Worm (Caenorhabditis elegans) whole organism, L1 larva: ENCODE data around the gene srab-21.

Source experiments
- C04F5.9 ChIP-seq: sonication (generic microtip); optimal IDR thresholded peaks from 2 replicates; lab custom pipeline; 2016; ENCODE audit warnings: missing genetic modification characterization, missing compliant biosample characterization
- C16A3.4 ChIP-seq: fragments of 150-350 bp; optimal IDR thresholded peaks from 2 replicates; lab custom pipeline; 2014; ENCODE audit warnings: missing biosample characterization, missing genetic modification characterization
- C34B4.2 ChIP-seq: sonication (generic microtip); optimal IDR thresholded peaks from 2 replicates; lab custom pipeline; 2017; ENCODE audit warnings: mild to moderate bottlenecking, missing genetic modification characterization, missing compliant biosample characterization
- Y116A8C.19 ChIP-seq: sonication (generic microtip); optimal IDR thresholded peaks from 2 replicates; lab custom pipeline; 2016; ENCODE audit warnings: missing compliant biosample characterization, missing genetic modification characterization, borderline replicate concordance
- aha-1 ChIP-seq: fragments of 150-350 bp; optimal IDR thresholded peaks from 2 replicates; lab custom pipeline; 2014; ENCODE audit warnings: missing biosample characterization, missing genetic modification characterization
- alr-1 ChIP-seq: fragments of 200-800 bp; sonication (Bioruptor generic); optimal IDR thresholded peaks from 2 replicates; lab custom pipeline; 2018; ENCODE audit warnings: borderline replicate concordance, mild to moderate bottlenecking, missing genetic modification characterization, missing compliant biosample characterization
- aly-2 ChIP-seq: fragments of 150-350 bp; optimal IDR thresholded peaks from 2 replicates; lab custom pipeline; 2014; ENCODE audit warnings: missing biosample characterization, missing genetic modification characterization
- ceh-82 ChIP-seq, 3 experiments: fragments of 150-350 bp in 1 of 3; sonication (generic microtip) in 2 of 3; optimal IDR thresholded peaks; 2 replicates each; lab custom pipeline; 2014 to 2017; ENCODE audit warnings: missing biosample characterization in 3 of 3, missing genetic modification characterization in 3 of 3
- ceh-90 ChIP-seq: sonication (generic microtip); optimal IDR thresholded peaks from 2 replicates; lab custom pipeline; 2016; ENCODE audit warnings: missing genetic modification characterization, missing compliant biosample characterization
- ces-1 ChIP-seq: fragments of 150-350 bp; optimal IDR thresholded peaks from 2 replicates; lab custom pipeline; 2014; ENCODE audit warnings: missing biosample characterization, missing genetic modification reagents, missing genetic modification characterization
- dpl-1 ChIP-seq, 3 experiments: fragments of 150-350 bp in 2 of 3; sonication (generic microtip) in 1 of 3; optimal IDR thresholded peaks; 2 replicates each; lab custom pipeline; 2014 to 2017; ENCODE audit warnings: missing biosample characterization in 3 of 3, missing genetic modification characterization in 3 of 3, missing genetic modification reagents in 3 of 3
- efl-1 ChIP-seq, 4 experiments: fragments of 150-350 bp; optimal IDR thresholded peaks in 3 of 4; peaks in 1 of 4; 1 replicate in 1 of 4; 2 replicates in 3 of 4; lab custom pipeline; 2014; ENCODE audit warnings: missing biosample characterization in 2 of 4, missing genetic modification characterization in 2 of 4, missing genetic modification reagents in 2 of 4
- efl-3 ChIP-seq: fragments of 200-800 bp; sonication (Bioruptor generic); optimal IDR thresholded peaks from 2 replicates; lab custom pipeline; 2018; ENCODE audit warnings: mild to moderate bottlenecking, missing genetic modification characterization, missing compliant biosample characterization
- ets-5 ChIP-seq: fragments of 200-800 bp; sonication (Bioruptor generic); IDR thresholded peaks from 2 replicates; pipeline ENCODE4 v1.3.6; 2022; ENCODE audit warnings: missing genetic modification characterization, missing compliant biosample characterization
- fkh-8 ChIP-seq: sonication (generic microtip); optimal IDR thresholded peaks from 2 replicates; lab custom pipeline; 2016; ENCODE audit warnings: mild to moderate bottlenecking, missing genetic modification characterization, missing compliant biosample characterization
- hlh-17 ChIP-seq: fragments of 200-800 bp; sonication (Bioruptor generic); optimal IDR thresholded peaks from 2 replicates; lab custom pipeline; 2018; ENCODE audit warnings: missing genetic modification characterization, mild to moderate bottlenecking, missing compliant biosample characterization, moderate library complexity, borderline replicate concordance
- hlh-4 ChIP-seq: sonication (generic microtip); optimal IDR thresholded peaks from 2 replicates; lab custom pipeline; 2016; ENCODE audit warnings: mild to moderate bottlenecking, missing genetic modification characterization, missing compliant biosample characterization
- lin-14 ChIP-seq: fragments of 200-800 bp; sonication (Bioruptor generic); optimal IDR thresholded peaks from 2 replicates; lab custom pipeline; 2018; ENCODE audit warnings: mild to moderate bottlenecking, missing genetic modification characterization, moderate library complexity, missing compliant biosample characterization
- lin-35 ChIP-seq, 2 experiments: fragments of 150-350 bp; optimal IDR thresholded peaks; 2 replicates each; lab custom pipeline; 2014; ENCODE audit warnings: missing biosample characterization in 2 of 2, missing genetic modification characterization in 2 of 2, missing genetic modification reagents in 2 of 2
- lin-39 ChIP-seq: fragments of 150-350 bp; optimal IDR thresholded peaks from 2 replicates; lab custom pipeline; 2014; ENCODE audit warnings: missing biosample characterization, missing genetic modification reagents, missing genetic modification characterization
- lsy-2 ChIP-seq, 2 experiments: fragments of 150-350 bp; optimal IDR thresholded peaks; 2 replicates each; lab custom pipeline; 2014; ENCODE audit warnings: missing biosample characterization in 2 of 2, missing genetic modification characterization in 2 of 2
- mdl-1 ChIP-seq, 2 experiments: fragments of 150-350 bp; optimal IDR thresholded peaks; 2 replicates each; lab custom pipeline; 2014 to 2017; ENCODE audit warnings: missing biosample characterization in 2 of 2, missing genetic modification characterization in 2 of 2, inconsistent platforms in 1 of 2
- mef-2 ChIP-seq: fragments of 150-350 bp; optimal IDR thresholded peaks from 2 replicates; lab custom pipeline; 2014; ENCODE audit warnings: missing biosample characterization, missing genetic modification characterization
- mep-1 ChIP-seq: fragments of 150-350 bp; optimal IDR thresholded peaks from 2 replicates; lab custom pipeline; 2014; ENCODE audit warnings: missing biosample characterization, missing genetic modification characterization
- nhr-11 ChIP-seq: fragments of 150-350 bp; optimal IDR thresholded peaks from 2 replicates; lab custom pipeline; 2014; ENCODE audit warnings: missing biosample characterization, missing genetic modification characterization
- nhr-12 ChIP-seq: sonication (generic microtip); optimal IDR thresholded peaks from 2 replicates; lab custom pipeline; 2017; ENCODE audit warnings: missing biosample characterization, missing genetic modification characterization
- nhr-19 ChIP-seq: fragments of 200-800 bp; sonication (Bioruptor generic); conservative IDR thresholded peaks from 2 replicates; pipeline ENCODE4 v1.3.6; 2022; ENCODE audit warnings: missing genetic modification characterization, missing compliant biosample characterization
- nhr-20 ChIP-seq: sonication (generic microtip); optimal IDR thresholded peaks from 2 replicates; lab custom pipeline; 2016; ENCODE audit warnings: mild to moderate bottlenecking, missing genetic modification characterization, missing compliant biosample characterization
- nhr-28 ChIP-seq: fragments of 150-350 bp; optimal IDR thresholded peaks from 2 replicates; lab custom pipeline; 2014; ENCODE audit warnings: missing biosample characterization, missing genetic modification characterization
- nhr-71 ChIP-seq: sonication (generic microtip); optimal IDR thresholded peaks from 2 replicates; lab custom pipeline; 2016; ENCODE audit warnings: mild to moderate bottlenecking, missing genetic modification characterization, moderate library complexity, missing compliant biosample characterization
- nhr-76 ChIP-seq: sonication (generic microtip); optimal IDR thresholded peaks from 2 replicates; lab custom pipeline; 2017; ENCODE audit warnings: missing biosample characterization, missing genetic modification characterization
- nhr-84 ChIP-seq: sonication (generic microtip); optimal IDR thresholded peaks from 2 replicates; lab custom pipeline; 2017; ENCODE audit warnings: missing biosample characterization, missing genetic modification characterization
- nhr-85 ChIP-seq: sonication (generic microtip); peaks from one replicate; lab custom pipeline; 2016; ENCODE audit warnings: missing genetic modification characterization, inconsistent platforms, missing compliant biosample characterization
- nhr-90 ChIP-seq: sonication (generic microtip); optimal IDR thresholded peaks from 2 replicates; lab custom pipeline; 2016; ENCODE audit warnings: mild to moderate bottlenecking, missing genetic modification characterization, missing compliant biosample characterization; ENCODE audit not compliant: poor library complexity
- pax-3 ChIP-seq: fragments of 200-800 bp; sonication (Bioruptor generic); optimal IDR thresholded peaks from 2 replicates; lab custom pipeline; 2018; ENCODE audit warnings: mild to moderate bottlenecking, missing genetic modification characterization, moderate library complexity, missing compliant biosample characterization
- rnt-1 ChIP-seq: sonication (generic microtip); optimal IDR thresholded peaks from 2 replicates; lab custom pipeline; 2016; ENCODE audit warnings: mild to moderate bottlenecking, missing genetic modification characterization, moderate library complexity, missing compliant biosample characterization
- skn-1 ChIP-seq: fragments of 150-350 bp; optimal IDR thresholded peaks from 2 replicates; lab custom pipeline; 2014; ENCODE audit warnings: missing biosample characterization, missing genetic modification characterization
- sptf-1 ChIP-seq: fragments of 150-350 bp; optimal IDR thresholded peaks from 2 replicates; lab custom pipeline; 2014; ENCODE audit warnings: missing biosample characterization, missing genetic modification characterization
- swsn-7 ChIP-seq: sonication (generic microtip); optimal IDR thresholded peaks from 2 replicates; lab custom pipeline; 2016; ENCODE audit warnings: missing genetic modification characterization, missing compliant biosample characterization
- tbx-2 ChIP-seq: sonication (generic microtip); optimal IDR thresholded peaks from 2 replicates; lab custom pipeline; 2016; ENCODE audit warnings: missing genetic modification characterization, missing compliant biosample characterization
- tlp-1 ChIP-seq: fragments of 150-350 bp; optimal IDR thresholded peaks from 2 replicates; lab custom pipeline; 2014; ENCODE audit warnings: missing biosample characterization, missing genetic modification characterization
- unc-130 ChIP-seq: fragments of 150-350 bp; optimal IDR thresholded peaks from 2 replicates; lab custom pipeline; 2017; ENCODE audit warnings: missing biosample characterization, missing genetic modification characterization, inconsistent platforms
- unc-30 ChIP-seq: sonication (generic microtip); optimal IDR thresholded peaks from 2 replicates; lab custom pipeline; 2017; ENCODE audit warnings: missing biosample characterization, missing genetic modification characterization
- unc-98 ChIP-seq: fragments of 200-800 bp; sonication (Bioruptor generic); IDR thresholded peaks from 2 replicates; pipeline ENCODE4 v1.3.6; 2022; ENCODE audit warnings: missing genetic modification characterization, missing compliant biosample characterization
- xbp-1 ChIP-seq: sonication (generic microtip); optimal IDR thresholded peaks from 2 replicates; lab custom pipeline; 2016; ENCODE audit warnings: missing genetic modification characterization, missing compliant biosample characterization
- zag-1 ChIP-seq: fragments of 150-350 bp; optimal IDR thresholded peaks from 2 replicates; lab custom pipeline; 2014; ENCODE audit warnings: missing biosample characterization, missing genetic modification characterization
- zip-4 ChIP-seq: fragments of 200-800 bp; sonication (Bioruptor generic); optimal IDR thresholded peaks from 2 replicates; lab custom pipeline; 2018; ENCODE audit warnings: mild to moderate bottlenecking, missing genetic modification characterization, moderate library complexity, missing compliant biosample characterization

srab-21 gene

DNA sequence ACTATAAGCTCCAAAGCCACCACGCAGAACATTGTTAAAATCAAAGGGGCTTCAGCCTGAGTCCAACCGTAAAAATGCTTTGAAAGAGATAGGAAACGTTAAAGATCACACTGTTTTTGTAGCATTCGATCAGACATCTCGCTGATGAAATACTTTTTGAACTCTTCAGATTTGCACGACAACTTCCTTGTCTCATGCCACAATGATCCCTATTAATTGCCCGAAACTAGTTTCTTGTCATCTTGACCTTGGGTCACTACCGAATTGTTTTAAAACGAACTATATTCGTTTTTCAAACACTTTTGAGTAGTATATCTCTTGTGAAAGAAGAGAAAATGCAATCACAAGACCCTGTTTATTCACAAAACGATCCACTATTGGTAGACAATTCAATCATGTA, 6.3 kb downstream of the srab-21 start, which contains the start of gene T20D4.3:
TSS of gene T20D4.3 (plus strand) at position 301 of the 400 bp plus-strand sequence.
- TF ChIP-seq zip-4 (GFP tag; lab: Kevin White, UChicago) (no peak), mef-2 (tag; lab: Kevin White, UChicago) (no peak)
- TF ChIP-seq, all 84 proteins: peak for 0

DNA sequence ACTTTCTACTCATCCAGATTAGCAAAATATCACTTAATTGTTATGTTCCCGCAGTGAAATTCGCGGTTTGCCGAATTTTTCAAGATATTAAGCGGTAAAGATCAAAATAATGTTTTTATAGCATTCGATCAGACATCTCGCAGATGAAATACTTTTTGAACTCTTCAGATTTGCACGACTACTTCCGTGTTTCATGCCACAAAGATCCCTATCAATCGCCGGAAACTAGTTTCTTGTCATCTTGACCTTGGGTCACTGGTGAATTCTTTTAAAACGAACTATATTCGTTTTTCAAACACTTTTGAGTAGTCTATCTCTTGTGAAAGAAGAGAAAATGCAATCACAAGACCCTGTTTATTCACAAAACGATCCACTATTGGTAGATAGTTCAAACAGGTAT, 11.2 kb downstream of the srab-21 start, which contains the start of gene txt-11:
TSS of gene txt-11 (plus strand) at position 301 of the 400 bp plus-strand sequence.
- TF ChIP-seq ceh-90 = no peak
- no peak for TF ChIP-seq unc-130 (tag; lab: Kevin White, UChicago)
- TF ChIP-seq efl-1 (optimal IDR thresholded peaks at IDR 0.05; lab: Kevin White, UChicago) = no peak
- TF ChIP-seq efl-1 (GFP tag; optimal IDR thresholded peaks at IDR 0.05 in 1 of 2; lab: Kevin White, UChicago) = peak in 1 of 2 experiments; percentile 6
- TF ChIP-seq mdl-1 (tag; optimal IDR thresholded peaks at IDR 0.05; lab: Kevin White, UChicago) = no peak
- no peak for TF ChIP-seq lin-14 (GFP tag; lab: Kevin White, UChicago)
- no peak for TF ChIP-seq lin-39

DNA sequence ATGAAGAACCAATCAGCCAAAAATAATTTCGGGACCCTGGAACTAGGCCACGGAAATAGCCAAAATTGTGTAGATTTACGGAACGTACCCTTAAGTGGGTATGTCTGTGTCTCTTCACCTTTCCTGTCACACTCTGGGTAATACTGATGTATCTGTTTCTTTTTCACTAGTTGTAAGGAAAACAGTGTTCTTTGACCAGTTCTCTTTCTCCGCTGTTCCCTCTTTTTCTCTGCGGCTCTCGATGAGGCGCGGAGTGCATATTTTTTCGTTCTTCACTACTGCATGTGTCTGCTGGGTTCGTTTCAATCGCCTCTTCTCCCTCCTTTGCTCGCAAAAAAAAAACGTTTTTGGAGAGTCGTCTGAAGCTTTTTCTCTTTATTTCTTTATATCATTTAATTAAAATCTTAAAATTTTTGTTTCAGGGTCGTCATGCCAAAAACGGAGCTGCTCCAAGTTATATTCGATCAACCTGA, 14.1 kb downstream of the srab-21 start, which contains the start of gene arrd-22:
TSS of gene arrd-22 (plus strand) at position 423 of the 473 bp plus-strand sequence.
- no peak for TF ChIP-seq hlh-17 (GFP tag; lab: Kevin White, UChicago)
- no peak for TF ChIP-seq C16A3.4 (tag; lab: Kevin White, UChicago)
- peak in 1 of 3 experiments; percentile 30 for TF ChIP-seq ceh-82 (tag; optimal IDR thresholded peaks at IDR 0.05; lab: Kevin White, UChicago)
- no peak for TF ChIP-seq sptf-1 (tag; lab: Kevin White, UChicago)
- TF ChIP-seq ces-1 (GFP tag; lab: Kevin White, UChicago) = no peak
- TF ChIP-seq fkh-8 (tag; lab: Kevin White, UChicago) = no peak
- TF ChIP-seq nhr-84 (tag; lab: Kevin White, UChicago) = no peak
- TF ChIP-seq unc-130 (tag; lab: Kevin White, UChicago) = no peak
- TF ChIP-seq nhr-19 (GFP tag; lab: Robert Waterston, UW) = peak; percentile 8; the same call in 1 of the 2 replicates
- peak; percentile 84 for TF ChIP-seq lin-14 (GFP tag; lab: Kevin White, UChicago)
- no peak for TF ChIP-seq lin-35 (GFP tag; optimal IDR thresholded peaks at IDR 0.05; lab: Kevin White, UChicago)
- no peak for TF ChIP-seq nhr-71 (tag; lab: Kevin White, UChicago)
- TF ChIP-seq unc-98 (GFP tag; lab: Robert Waterston, UW) = no peak
- TF ChIP-seq C04F5.9 (tag; lab: Kevin White, UChicago) = no peak
- no peak for TF ChIP-seq tbx-2 (tag; lab: Kevin White, UChicago)
- TF ChIP-seq ets-5 (GFP tag; lab: Robert Waterston, UW) = no peak
- TF ChIP-seq nhr-76 (tag; lab: Kevin White, UChicago) = no peak
- no peak for TF ChIP-seq zip-4 (GFP tag; lab: Kevin White, UChicago)
- no peak for TF ChIP-seq nhr-28 (tag; lab: Kevin White, UChicago)
- no peak for TF ChIP-seq aha-1 (tag; lab: Kevin White, UChicago)
- TF ChIP-seq nhr-20 (tag; lab: Kevin White, UChicago) = peak; percentile 26
- TF ChIP-seq efl-1 (optimal IDR thresholded peaks at IDR 0.05; lab: Kevin White, UChicago) = no peak
- TF ChIP-seq efl-1 (GFP tag; optimal IDR thresholded peaks at IDR 0.05 in 1 of 2; lab: Kevin White, UChicago) = no peak
- TF ChIP-seq rnt-1 (tag; lab: Kevin White, UChicago) = peak; percentile 30
- peak; percentile 86 for TF ChIP-seq nhr-85 (tag; lab: Kevin White, UChicago)
- no peak for TF ChIP-seq nhr-90 (tag; lab: Kevin White, UChicago)
- no peak for TF ChIP-seq dpl-1 (GFP tag; optimal IDR thresholded peaks at IDR 0.05; lab: Kevin White, UChicago)
- no peak for TF ChIP-seq lin-39
- no peak for TF ChIP-seq Y116A8C.19 (tag; lab: Kevin White, UChicago)
- no peak for TF ChIP-seq nhr-12 (tag; lab: Kevin White, UChicago)
- no peak for TF ChIP-seq xbp-1 (tag; lab: Kevin White, UChicago)
- no peak for TF ChIP-seq skn-1
- no peak for TF ChIP-seq hlh-4 (tag; lab: Kevin White, UChicago)
- TF ChIP-seq nhr-11 (tag; lab: Kevin White, UChicago) = no peak
- no peak for TF ChIP-seq unc-30 (tag; lab: Kevin White, UChicago)
- peak; percentile 38 for TF ChIP-seq mep-1 (tag; lab: Kevin White, UChicago)
- no peak for TF ChIP-seq aly-2 (tag; lab: Kevin White, UChicago)
- TF ChIP-seq alr-1 (tag; lab: Kevin White, UChicago) = no peak
- TF ChIP-seq tlp-1 (tag; lab: Kevin White, UChicago) = no peak
- no peak for TF ChIP-seq pax-3 (tag; lab: Kevin White, UChicago)
- no peak for TF ChIP-seq swsn-7 (tag; lab: Kevin White, UChicago)
- no peak for TF ChIP-seq mef-2 (tag; lab: Kevin White, UChicago)
- no peak for TF ChIP-seq C34B4.2 (tag; lab: Kevin White, UChicago)
- no peak for TF ChIP-seq efl-3 (GFP tag; lab: Kevin White, UChicago)
- no peak for TF ChIP-seq zag-1 (tag; lab: Kevin White, UChicago)
- TF ChIP-seq lsy-2 (tag; optimal IDR thresholded peaks at IDR 0.05; lab: Kevin White, UChicago) = no peak
